Worm (Caenorhabditis elegans) whole organism, mixed stage, embryonic: ENCODE data around the gene F33E11.3.

ENCODE experiments used
- M03D4.4 ChIP-seq: sonication (generic microtip); optimal IDR thresholded peaks from 2 replicates; lab custom pipeline; 2017; ENCODE audit warnings: mild to moderate bottlenecking, missing genetic modification characterization, missing compliant biosample characterization
- bed-3 ChIP-seq: fragments of 200-800 bp; sonication (Bioruptor generic); optimal IDR thresholded peaks from 3 replicates; lab custom pipeline; 2018; ENCODE audit warnings: mild to moderate bottlenecking, missing genetic modification characterization, moderate library complexity, missing compliant biosample characterization
- blmp-1 ChIP-seq: fragments of 150-350 bp; optimal IDR thresholded peaks from 2 replicates; lab custom pipeline; 2014; ENCODE audit warnings: missing biosample characterization, missing genetic modification characterization
- ceh-39 ChIP-seq: fragments of 150-350 bp; optimal IDR thresholded peaks from 2 replicates; lab custom pipeline; 2014; ENCODE audit warnings: missing biosample characterization, missing genetic modification characterization
- ceh-43 ChIP-seq: fragments of 200-800 bp; sonication (Bioruptor generic); optimal IDR thresholded peaks from 2 replicates; lab custom pipeline; 2018; ENCODE audit warnings: mild to moderate bottlenecking, missing genetic modification characterization, moderate library complexity, missing compliant biosample characterization
- ceh-83 ChIP-seq: fragments of 200-800 bp; sonication (Bioruptor generic); optimal IDR thresholded peaks from 2 replicates; lab custom pipeline; 2018; ENCODE audit warnings: mild to moderate bottlenecking, missing genetic modification characterization, missing compliant biosample characterization
- ces-1 ChIP-seq: fragments of 150-350 bp; optimal IDR thresholded peaks from 2 replicates; lab custom pipeline; 2014; ENCODE audit warnings: missing biosample characterization, missing genetic modification reagents, missing genetic modification characterization
- cnd-1 ChIP-seq: fragments of 200-800 bp; sonication (Bioruptor generic); optimal IDR thresholded peaks from 2 replicates; lab custom pipeline; 2018; ENCODE audit warnings: mild to moderate bottlenecking, missing genetic modification characterization, missing compliant biosample characterization
- drap-1 ChIP-seq: fragments of 200-800 bp; sonication (Bioruptor generic); optimal IDR thresholded peaks from 3 replicates; lab custom pipeline; 2018; ENCODE audit warnings: mild to moderate bottlenecking, missing genetic modification characterization, missing compliant biosample characterization
- elt-1 ChIP-seq: sonication (generic microtip); optimal IDR thresholded peaks from 2 replicates; lab custom pipeline; 2017; ENCODE audit warnings: missing genetic modification characterization, mild to moderate bottlenecking, missing compliant biosample characterization, antibody characterized with exemption, moderate library complexity, borderline replicate concordance; ENCODE audit not compliant: insufficient read depth
- elt-3 ChIP-seq: fragments of 150-350 bp; optimal IDR thresholded peaks from 2 replicates; lab custom pipeline; 2014; ENCODE audit warnings: missing biosample characterization, missing genetic modification characterization
- flh-1 ChIP-seq: fragments of 200-800 bp; sonication (Bioruptor generic); optimal IDR thresholded peaks from 2 replicates; lab custom pipeline; 2018; ENCODE audit warnings: mild to moderate bottlenecking, missing genetic modification characterization, moderate library complexity, missing compliant biosample characterization
- ham-2 ChIP-seq: fragments of 200-800 bp; sonication (Bioruptor generic); optimal IDR thresholded peaks from 2 replicates; lab custom pipeline; 2018; ENCODE audit warnings: mild to moderate bottlenecking, missing genetic modification characterization, missing compliant biosample characterization
- hlh-1 ChIP-seq: fragments of 150-350 bp; optimal IDR thresholded peaks from 2 replicates; lab custom pipeline; 2014; ENCODE audit warnings: missing biosample characterization, missing genetic modification reagents, missing genetic modification characterization
- lin-13 ChIP-seq: fragments of 150-350 bp; optimal IDR thresholded peaks from 2 replicates; lab custom pipeline; 2014; ENCODE audit warnings: missing biosample characterization, missing genetic modification characterization
- lin-32 ChIP-seq: fragments of 200-800 bp; sonication (Bioruptor generic); optimal IDR thresholded peaks from 2 replicates; lab custom pipeline; 2018; ENCODE audit warnings: mild to moderate bottlenecking, missing genetic modification characterization, missing compliant biosample characterization
- lsy-2 ChIP-seq: fragments of 150-350 bp; optimal IDR thresholded peaks from 2 replicates; lab custom pipeline; 2014; ENCODE audit warnings: missing biosample characterization, missing genetic modification characterization
- mab-5 ChIP-seq: fragments of 150-350 bp; optimal IDR thresholded peaks from 2 replicates; lab custom pipeline; 2014; ENCODE audit warnings: missing biosample characterization, missing genetic modification characterization
- mep-1 ChIP-seq: fragments of 150-350 bp; optimal IDR thresholded peaks from 2 replicates; lab custom pipeline; 2017; ENCODE audit warnings: missing biosample characterization, missing genetic modification reagents, missing genetic modification characterization, inconsistent platforms
- mls-2 ChIP-seq: sonication (generic microtip); optimal IDR thresholded peaks from 2 replicates; lab custom pipeline; 2016; ENCODE audit warnings: mild to moderate bottlenecking, missing genetic modification characterization, moderate library complexity, missing compliant biosample characterization
- nhr-12 ChIP-seq: fragments of 150-350 bp; optimal IDR thresholded peaks from 2 replicates; lab custom pipeline; 2014; ENCODE audit warnings: missing biosample characterization, missing genetic modification characterization
- nhr-2 ChIP-seq: fragments of 150-350 bp; optimal IDR thresholded peaks from 2 replicates; lab custom pipeline; 2014; ENCODE audit warnings: missing biosample characterization, missing genetic modification characterization
- nhr-237 ChIP-seq: fragments of 150-350 bp; optimal IDR thresholded peaks from 2 replicates; lab custom pipeline; 2014; ENCODE audit warnings: missing biosample characterization, missing genetic modification characterization
- nhr-28 ChIP-seq: fragments of 150-350 bp; optimal IDR thresholded peaks from 2 replicates; lab custom pipeline; 2014; ENCODE audit warnings: missing biosample characterization, missing genetic modification characterization
- pha-4 ChIP-seq: fragments of 150-350 bp; optimal IDR thresholded peaks from 2 replicates; lab custom pipeline; 2018; ENCODE audit warnings: missing biosample characterization, missing genetic modification reagents, missing genetic modification characterization
- snpc-4 ChIP-seq: fragments of 150-350 bp; optimal IDR thresholded peaks from 2 replicates; lab custom pipeline; 2014; ENCODE audit warnings: missing biosample characterization, missing genetic modification characterization
- sptf-1 ChIP-seq: sonication (generic microtip); optimal IDR thresholded peaks from 2 replicates; lab custom pipeline; 2017; ENCODE audit warnings: mild to moderate bottlenecking, missing genetic modification characterization, moderate library complexity, missing compliant biosample characterization
- tbx-8 ChIP-seq: fragments of 200-800 bp; sonication (Bioruptor generic); optimal IDR thresholded peaks from 2 replicates; lab custom pipeline; 2018; ENCODE audit warnings: mild to moderate bottlenecking, missing genetic modification characterization, moderate library complexity, missing compliant biosample characterization
- unc-120 ChIP-seq: sonication (generic microtip); optimal IDR thresholded peaks from 2 replicates; lab custom pipeline; 2017; ENCODE audit warnings: missing genetic modification characterization, missing compliant biosample characterization; ENCODE audit not compliant: poor library complexity, severe bottlenecking
- unc-39 ChIP-seq: fragments of 150-350 bp; optimal IDR thresholded peaks from 2 replicates; lab custom pipeline; 2014; ENCODE audit warnings: missing biosample characterization, missing genetic modification characterization
- zip-8 ChIP-seq: fragments of 150-350 bp; optimal IDR thresholded peaks from 2 replicates; lab custom pipeline; 2014; ENCODE audit warnings: missing biosample characterization, missing genetic modification characterization
- ztf-11 ChIP-seq: fragments of 150-350 bp; optimal IDR thresholded peaks from 2 replicates; lab custom pipeline; 2014; ENCODE audit warnings: missing biosample characterization, missing genetic modification characterization

Gene F33E11.3

DNA sequence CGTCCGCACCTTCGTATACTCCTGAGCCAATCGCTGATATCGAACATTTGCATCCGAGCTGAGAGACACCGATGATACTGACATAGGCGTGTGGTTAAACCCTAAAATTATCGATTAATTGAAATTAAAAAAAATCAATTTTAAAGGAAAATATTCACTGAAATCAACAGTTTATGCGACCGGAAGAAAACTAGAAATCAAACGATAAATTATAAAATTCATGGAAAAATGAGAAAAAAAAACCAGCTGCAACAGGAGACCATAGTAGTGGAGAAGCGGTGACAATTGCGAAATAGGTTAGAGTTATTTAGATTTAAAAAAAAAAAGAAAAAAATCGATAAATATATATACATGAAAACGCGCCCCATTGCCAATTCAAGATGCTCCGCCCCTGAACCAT lies at the start of gene F33E11.3:
TSS of gene F33E11.3 (minus strand) at position 101 of the 400 bp plus-strand sequence.
- TF ChIP-seq nhr-28 (tag; lab: Kevin White, UChicago) = no peak
- TF ChIP-seq lin-13 = no peak
- TF ChIP-seq pha-4 (tag; lab: Kevin White, UChicago) = no peak
- TF ChIP-seq M03D4.4 (tag; lab: Kevin White, UChicago) = no peak
- no peak for TF ChIP-seq hlh-1 (tag; lab: Kevin White, UChicago)
- no peak for TF ChIP-seq bed-3 (GFP tag; lab: Kevin White, UChicago)
- TF ChIP-seq unc-39 (tag; lab: Kevin White, UChicago) = no peak
- no peak for TF ChIP-seq cnd-1 (tag; lab: Kevin White, UChicago)

DNA sequence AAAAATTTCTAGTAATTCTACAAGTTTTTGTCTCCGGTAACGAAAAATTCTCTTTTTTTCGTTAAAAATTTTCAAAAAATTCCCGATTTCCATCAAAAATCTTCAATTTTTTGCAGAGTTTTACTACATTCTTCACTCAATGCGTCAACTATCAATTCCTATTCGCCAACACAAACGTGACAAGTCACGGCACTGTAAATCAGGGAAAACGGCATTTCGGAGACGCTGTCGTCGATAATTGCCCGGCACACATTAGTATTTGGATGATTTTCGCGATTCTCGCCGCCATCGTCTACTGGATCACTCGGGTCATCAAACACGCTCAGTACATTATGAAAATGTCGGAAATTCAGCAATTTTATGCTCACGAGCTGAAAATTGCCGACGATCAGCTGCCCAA lies 47.3 kb upstream of the F33E11.3 start:
- TF ChIP-seq lsy-2 (tag; lab: Kevin White, UChicago) (no peak), bed-3 (GFP tag; lab: Kevin White, UChicago) (no peak), nhr-2 (tag; lab: Kevin White, UChicago) (no peak), drap-1 (GFP tag; lab: Kevin White, UChicago) (no peak), mep-1 (tag; lab: Kevin White, UChicago) (no peak), mls-2 (tag; lab: Kevin White, UChicago) (no peak), ham-2 (GFP tag; lab: Kevin White, UChicago) (no peak), ceh-83 (GFP tag; lab: Kevin White, UChicago) (no peak), zip-8 (tag; lab: Kevin White, UChicago) (no peak), ztf-11 (tag; lab: Kevin White, UChicago) (no peak), flh-1 (GFP tag; lab: Kevin White, UChicago) (no peak), elt-3 (tag; lab: Kevin White, UChicago) (no peak), elt-1 (no peak), blmp-1 (no peak)
- TF ChIP-seq, all 35 proteins: peak for 0

DNA sequence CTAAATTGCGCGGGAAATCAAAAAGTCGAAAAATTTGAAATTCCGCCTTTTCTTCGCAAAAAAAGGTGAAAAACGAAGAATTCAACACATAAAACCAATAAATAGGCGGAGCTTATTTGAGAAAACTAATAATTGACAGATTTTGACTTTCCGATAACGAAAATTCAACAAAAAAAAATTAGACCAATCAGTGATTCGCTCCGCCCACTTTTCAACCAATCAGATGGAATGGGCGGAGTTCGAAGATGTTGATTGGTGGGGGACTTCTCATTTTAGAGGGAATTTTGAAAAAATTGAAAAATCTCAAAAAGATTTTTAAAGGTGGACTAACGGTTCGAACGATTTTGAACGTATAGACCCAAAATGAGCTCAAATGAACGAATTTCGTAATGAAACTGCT lies 46.3 kb upstream of the F33E11.3 start:
- no peak for TF ChIP-seq sptf-1

DNA sequence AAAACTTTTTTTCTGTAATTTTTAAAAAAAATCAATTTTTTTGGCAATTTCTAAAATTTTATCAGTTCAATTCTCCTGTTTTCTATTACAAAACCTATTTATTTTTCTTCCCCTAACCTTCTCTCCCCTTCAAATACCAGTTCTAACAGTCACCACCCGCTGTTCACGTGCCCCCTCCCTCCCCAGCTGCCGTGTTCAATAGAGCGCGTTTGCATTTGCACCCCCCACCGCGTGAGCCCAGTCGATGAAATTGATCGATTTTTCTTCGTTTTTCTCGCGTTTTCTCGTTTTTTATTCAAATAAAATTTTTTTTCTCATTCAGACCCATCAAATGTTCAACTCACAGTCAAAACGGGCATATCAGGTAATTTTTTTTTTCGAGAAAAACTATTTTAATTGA lies 44.5 kb upstream of the F33E11.3 start, which contains the start of gene atg-9:
TSS of gene atg-9 (plus strand) at position 332 of the 400 bp plus-strand sequence.
- peak; percentile 39 for TF ChIP-seq lin-13
- no peak for TF ChIP-seq elt-3 (tag; lab: Kevin White, UChicago)
- no peak for TF ChIP-seq bed-3 (GFP tag; lab: Kevin White, UChicago)
- TF ChIP-seq sptf-1 = peak; percentile 48
- TF ChIP-seq unc-120 (tag; lab: Kevin White, UChicago) = no peak
- TF ChIP-seq mep-1 (tag; lab: Kevin White, UChicago) = peak; percentile 73
- TF ChIP-seq mls-2 (tag; lab: Kevin White, UChicago) = peak; percentile 12
- peak; percentile 62 for TF ChIP-seq hlh-1 (tag; lab: Kevin White, UChicago)
- peak; percentile 83 for TF ChIP-seq cnd-1 (tag; lab: Kevin White, UChicago)
- TF ChIP-seq M03D4.4 (tag; lab: Kevin White, UChicago) = no peak
- peak; percentile 28 for TF ChIP-seq ceh-39
- no peak for TF ChIP-seq pha-4 (tag; lab: Kevin White, UChicago)
- TF ChIP-seq lin-32 = peak; percentile 30

DNA sequence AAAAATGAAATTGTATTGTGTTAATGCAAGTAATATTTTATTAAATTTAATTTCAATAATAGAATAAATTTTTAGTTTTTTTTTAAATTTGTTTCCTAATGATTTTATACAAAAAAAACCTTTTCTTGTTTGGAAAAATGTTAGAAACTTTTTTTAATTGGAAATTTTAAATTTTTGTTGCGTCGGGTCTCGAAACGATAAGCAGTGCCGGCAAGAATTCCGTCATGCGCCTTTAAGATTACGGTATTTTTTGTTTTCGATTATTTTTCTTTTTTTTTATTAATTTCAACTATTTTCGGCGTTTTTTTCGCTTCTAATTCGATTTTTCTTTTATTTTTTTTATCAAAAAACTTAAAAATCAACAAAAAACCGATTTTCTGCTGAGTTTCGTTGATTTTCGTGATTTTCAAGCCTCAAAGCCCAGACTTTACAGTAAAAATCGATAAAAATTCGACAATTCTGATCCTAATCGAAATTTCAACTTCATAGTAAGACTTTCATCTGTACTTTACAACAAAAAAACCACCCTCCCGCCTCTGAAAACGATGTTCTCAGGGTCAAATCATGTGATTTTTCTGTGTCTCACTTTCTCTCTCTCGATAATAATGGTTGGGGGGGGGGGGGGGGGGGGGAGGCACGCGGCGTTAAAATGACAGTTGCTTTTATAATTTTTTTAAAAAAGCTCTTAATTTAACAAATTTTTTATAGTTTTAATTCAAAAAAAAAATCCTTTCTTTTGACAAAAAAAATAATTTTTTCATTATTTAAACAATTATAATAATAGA lies 43.2 kb upstream of the F33E11.3 start:
- TF ChIP-seq elt-1 (no peak), lin-32 (no peak), ces-1 (GFP tag; lab: Kevin White, UChicago) (no peak), ceh-43 (GFP tag; lab: Kevin White, UChicago) (no peak), nhr-12 (tag; lab: Kevin White, UChicago) (no peak), mls-2 (tag; lab: Kevin White, UChicago) (no peak), nhr-237 (no peak), snpc-4 (tag; lab: Kevin White, UChicago) (no peak), mab-5 (tag; lab: Kevin White, UChicago) (no peak), ceh-39 (no peak), mep-1 (tag; lab: Kevin White, UChicago) (no peak), M03D4.4 (tag; lab: Kevin White, UChicago) (no peak), tbx-8 (no peak), cnd-1 (tag; lab: Kevin White, UChicago) (no peak), nhr-28 (tag; lab: Kevin White, UChicago) (no peak), ztf-11 (tag; lab: Kevin White, UChicago) (no peak), zip-8 (tag; lab: Kevin White, UChicago) (no peak), pha-4 (tag; lab: Kevin White, UChicago) (no peak), lsy-2 (tag; lab: Kevin White, UChicago) (no peak)
